Worm (Caenorhabditis elegans) whole organism, L4 larva: ENCODE results near the gene F53H1.4.

Experiments used
- D1046.2 ChIP-seq: fragments of 200-800 bp; sonication (Bioruptor generic); IDR thresholded peaks from 2 replicates; pipeline ENCODE4 v1.3.6; 2022; ENCODE audit warnings: missing genetic modification characterization, missing compliant biosample characterization
- F26F4.8 ChIP-seq: fragments of 200-800 bp; sonication (Bioruptor generic); conservative IDR thresholded peaks from 2 replicates; pipeline ENCODE4 v1.3.6; 2022; ENCODE audit warnings: missing genetic modification characterization, missing compliant biosample characterization
- F44E2.7 ChIP-seq: fragments of 200-800 bp; sonication (Bioruptor generic); IDR thresholded peaks from 2 replicates; pipeline ENCODE4 v2.1.2; 2022; ENCODE audit warnings: missing genetic modification characterization, missing compliant biosample characterization
- F49E8.2 ChIP-seq: sonication (generic microtip); optimal IDR thresholded peaks from 2 replicates; lab custom pipeline; 2016; ENCODE audit warnings: missing compliant biosample characterization, mild to moderate bottlenecking, missing genetic modification characterization, borderline replicate concordance
- R02D3.7 ChIP-seq: fragments of 150-350 bp; sonication (generic microtip); optimal IDR thresholded peaks from 3 replicates; lab custom pipeline; 2014; ENCODE audit warnings: missing biosample characterization, missing genetic modification characterization
- T26A8.4 ChIP-seq: fragments of 200-800 bp; sonication (Bioruptor generic); IDR thresholded peaks from 2 replicates; pipeline ENCODE4 v1.3.6; 2022; ENCODE audit warnings: missing genetic modification characterization, missing compliant biosample characterization
- aha-1 ChIP-seq: fragments of 150-350 bp; peaks from one replicate; lab custom pipeline; 2014; ENCODE audit warnings: missing biosample characterization, missing genetic modification characterization
- arid-1 ChIP-seq: fragments of 200-800 bp; sonication (Bioruptor generic); conservative IDR thresholded peaks from 2 replicates; pipeline ENCODE4 v1.3.6; 2022; ENCODE audit warnings: missing genetic modification reagents, missing genetic modification characterization, missing compliant biosample characterization
- ceh-32 ChIP-seq: sonication (generic microtip); optimal IDR thresholded peaks from 2 replicates; lab custom pipeline; 2016; ENCODE audit warnings: mild to moderate bottlenecking, missing genetic modification characterization, missing compliant biosample characterization; ENCODE audit not compliant: poor library complexity
- ceh-44 ChIP-seq: fragments of 200-800 bp; sonication (Bioruptor generic); IDR thresholded peaks from 2 replicates; pipeline ENCODE4 v1.3.6; 2022; ENCODE audit warnings: missing genetic modification reagents, missing genetic modification characterization, missing compliant biosample characterization
- ces-1 ChIP-seq: fragments of 150-350 bp; sonication (generic microtip); optimal IDR thresholded peaks from 4 replicates; lab custom pipeline; 2014; ENCODE audit warnings: missing biosample characterization, missing genetic modification reagents, missing genetic modification characterization
- daf-16 ChIP-seq, 3 experiments: sonication (generic microtip); optimal IDR thresholded peaks; 2 replicates each; lab custom pipeline; 2016 to 2017; ENCODE audit warnings: missing genetic modification characterization in 3 of 3, missing genetic modification reagents in 3 of 3, mild to moderate bottlenecking in 2 of 3, missing compliant biosample characterization in 2 of 3, missing biosample characterization in 1 of 3, moderate library complexity in 1 of 3
- dmd-6 ChIP-seq: fragments of 200-800 bp; sonication (Bioruptor generic); IDR thresholded peaks from 2 replicates; pipeline ENCODE4 v1.3.6; 2022; ENCODE audit warnings: missing genetic modification reagents, missing genetic modification characterization, missing compliant biosample characterization
- dmd-8 ChIP-seq: fragments of 200-800 bp; sonication (Bioruptor generic); IDR thresholded peaks from 2 replicates; pipeline ENCODE4 v1.3.6; 2022; ENCODE audit warnings: missing genetic modification characterization, missing compliant biosample characterization
- dmd-9 ChIP-seq: fragments of 200-800 bp; sonication (Bioruptor generic); IDR thresholded peaks from 2 replicates; pipeline ENCODE4 v1.3.6; 2022; ENCODE audit warnings: missing genetic modification reagents, missing genetic modification characterization, missing compliant biosample characterization
- dpl-1 ChIP-seq: fragments of 150-350 bp; optimal IDR thresholded peaks from 2 replicates; lab custom pipeline; 2014; ENCODE audit warnings: missing biosample characterization, missing genetic modification reagents, missing genetic modification characterization
- duxl-1 ChIP-seq: sonication (generic microtip); optimal IDR thresholded peaks from 2 replicates; lab custom pipeline; 2016; ENCODE audit warnings: mild to moderate bottlenecking, missing genetic modification characterization, moderate library complexity, missing compliant biosample characterization; ENCODE audit not compliant: poor library complexity
- egl-27 ChIP-seq: sonication (generic microtip); optimal IDR thresholded peaks from 3 replicates; lab custom pipeline; 2017; ENCODE audit warnings: missing biosample characterization, missing genetic modification reagents, missing genetic modification characterization
- egl-43 ChIP-seq: fragments of 200-800 bp; sonication (Bioruptor generic); IDR thresholded peaks from 2 replicates; pipeline ENCODE4 v1.3.6; 2022; ENCODE audit warnings: missing genetic modification reagents, missing genetic modification characterization, missing compliant biosample characterization
- hif-1 ChIP-seq, 2 experiments: sonication (generic microtip); optimal IDR thresholded peaks; 2 replicates each; lab custom pipeline; 2016 to 2017; ENCODE audit warnings: missing compliant biosample characterization in 2 of 2, missing genetic modification characterization in 2 of 2, missing genetic modification reagents in 2 of 2, missing genotype in 2 of 2, mild to moderate bottlenecking in 1 of 2
- jun-1 ChIP-seq: fragments of 150-350 bp; optimal IDR thresholded peaks from 2 replicates; lab custom pipeline; 2014; ENCODE audit warnings: missing biosample characterization, missing genetic modification reagents, missing genetic modification characterization
- lim-7 ChIP-seq: fragments of 200-800 bp; sonication (Bioruptor generic); IDR thresholded peaks from 2 replicates; pipeline ENCODE4 v1.3.6; 2022; ENCODE audit warnings: missing genetic modification characterization, missing compliant biosample characterization
- lin-1 ChIP-seq: fragments of 200-800 bp; sonication (Bioruptor generic); IDR thresholded peaks from 2 replicates; pipeline ENCODE4 v1.3.6; 2022; ENCODE audit warnings: missing genetic modification reagents, missing genetic modification characterization, missing compliant biosample characterization
- lin-13 ChIP-seq: fragments of 150-350 bp; optimal IDR thresholded peaks from 2 replicates; lab custom pipeline; 2014; ENCODE audit warnings: missing biosample characterization, missing genetic modification reagents, missing genetic modification characterization
- lin-15B ChIP-seq: fragments of 150-350 bp; sonication (generic microtip); optimal IDR thresholded peaks from 3 replicates; lab custom pipeline; 2014; ENCODE audit warnings: missing biosample characterization, missing genetic modification characterization
- lin-39 ChIP-seq: fragments of 150-350 bp; optimal IDR thresholded peaks from 2 replicates; lab custom pipeline; 2014; ENCODE audit warnings: missing biosample characterization, missing genetic modification reagents, missing genetic modification characterization
- lir-3 ChIP-seq: sonication (generic microtip); optimal IDR thresholded peaks from 2 replicates; lab custom pipeline; 2016; ENCODE audit warnings: mild to moderate bottlenecking, missing genetic modification characterization, missing compliant biosample characterization
- madf-9 ChIP-seq: fragments of 200-800 bp; sonication (Bioruptor generic); conservative IDR thresholded peaks from 2 replicates; pipeline ENCODE4 v1.3.6; 2022; ENCODE audit warnings: missing genetic modification reagents, missing genetic modification characterization, missing compliant biosample characterization
- mdt-29 ChIP-seq: fragments of 200-800 bp; sonication (Bioruptor generic); IDR thresholded peaks from 2 replicates; pipeline ENCODE4 v1.3.6; 2022; ENCODE audit warnings: missing genetic modification reagents, missing genetic modification characterization, missing compliant biosample characterization
- mep-1 ChIP-seq: fragments of 150-350 bp; sonication (generic microtip); optimal IDR thresholded peaks from 3 replicates; lab custom pipeline; 2014; ENCODE audit warnings: missing biosample characterization, missing genetic modification characterization
- mxl-3 ChIP-seq: fragments of 200-800 bp; sonication (Bioruptor generic); optimal IDR thresholded peaks from 2 replicates; lab custom pipeline; 2018; ENCODE audit warnings: mild to moderate bottlenecking, missing genetic modification characterization, missing compliant biosample characterization
- nhr-102 ChIP-seq: sonication (generic microtip); optimal IDR thresholded peaks from 2 replicates; lab custom pipeline; 2016; ENCODE audit warnings: mild to moderate bottlenecking, missing genetic modification characterization, moderate library complexity, missing compliant biosample characterization
- nhr-11 ChIP-seq: fragments of 150-350 bp; optimal IDR thresholded peaks from 2 replicates; lab custom pipeline; 2014; ENCODE audit warnings: missing biosample characterization, missing genetic modification characterization
- nhr-111 ChIP-seq: fragments of 200-800 bp; sonication (Bioruptor generic); optimal IDR thresholded peaks from 2 replicates; lab custom pipeline; 2018; ENCODE audit warnings: mild to moderate bottlenecking, missing genetic modification characterization, missing compliant biosample characterization
- nhr-6 ChIP-seq: fragments of 150-350 bp; optimal IDR thresholded peaks from 2 replicates; lab custom pipeline; 2014; ENCODE audit warnings: missing biosample characterization, missing genetic modification characterization
- pha-4 ChIP-seq, 2 experiments: fragments of 150-350 bp in 1 of 2; fragments of 200-800 bp in 1 of 2; sonication (Bioruptor generic) in 1 of 2; IDR thresholded peaks in 1 of 2; optimal IDR thresholded peaks in 1 of 2; 2 replicates each; pipeline versions ENCODE4 v1.3.6 to Lab custom; 2014 to 2022; ENCODE audit warnings: missing genetic modification characterization in 2 of 2, missing genetic modification reagents in 2 of 2, missing biosample characterization in 1 of 2, missing compliant biosample characterization in 1 of 2
- php-3 ChIP-seq: fragments of 200-800 bp; sonication (Bioruptor generic); IDR thresholded peaks from 2 replicates; pipeline ENCODE4 v1.3.6; 2022; ENCODE audit warnings: missing genetic modification reagents, missing genetic modification characterization, missing compliant biosample characterization
- pqm-1 ChIP-seq: sonication (generic microtip); optimal IDR thresholded peaks from 2 replicates; lab custom pipeline; 2017; ENCODE audit warnings: missing biosample characterization, missing genetic modification characterization
- saeg-2 ChIP-seq: fragments of 200-800 bp; sonication (Bioruptor generic); IDR thresholded peaks from 2 replicates; pipeline ENCODE4 v1.3.6; 2022; ENCODE audit warnings: missing genetic modification reagents, missing genetic modification characterization, missing compliant biosample characterization
- set-16 ChIP-seq: fragments of 200-800 bp; sonication (Bioruptor generic); IDR thresholded peaks from 2 replicates; pipeline ENCODE4 v1.3.6; 2022; ENCODE audit warnings: missing genetic modification reagents, missing genetic modification characterization, missing compliant biosample characterization
- spr-3 ChIP-seq: fragments of 200-800 bp; sonication (Bioruptor generic); optimal IDR thresholded peaks from 2 replicates; lab custom pipeline; 2018; ENCODE audit warnings: mild to moderate bottlenecking, missing genetic modification characterization, missing compliant biosample characterization
- unc-39 ChIP-seq: sonication (generic microtip); optimal IDR thresholded peaks from 2 replicates; lab custom pipeline; 2017; ENCODE audit warnings: missing biosample characterization, missing genetic modification characterization
- unc-62 ChIP-seq, 3 experiments: fragments of 150-350 bp in 1 of 3; sonication (generic microtip); optimal IDR thresholded peaks in 2 of 3; peaks in 1 of 3; 1 replicate in 1 of 3; 2 replicates in 2 of 3; lab custom pipeline; 2014 to 2017; ENCODE audit warnings: missing biosample characterization in 3 of 3, missing genetic modification characterization in 3 of 3, missing genetic modification reagents in 3 of 3, missing genotype in 1 of 3
- vab-7 ChIP-seq: fragments of 200-800 bp; sonication (Bioruptor generic); IDR thresholded peaks from 2 replicates; pipeline ENCODE4 v1.3.6; 2022; ENCODE audit warnings: missing genetic modification reagents, missing genetic modification characterization, missing compliant biosample characterization
- ztf-11 ChIP-seq: fragments of 150-350 bp; optimal IDR thresholded peaks from 2 replicates; lab custom pipeline; 2014; ENCODE audit warnings: missing biosample characterization, missing genetic modification characterization

Gene F53H1.4

ce11 chrIV:1355147-1355546 lies 45.2 kb downstream of the F53H1.4 start, which contains the start of gene col-104 (continued):
- no peak for TF ChIP-seq jun-1 (tag; lab: Kevin White, UChicago)
- no peak for TF ChIP-seq spr-3 (GFP tag; lab: Kevin White, UChicago)
- TF ChIP-seq ces-1 (GFP tag; lab: Kevin White, UChicago), result no peak

DNA sequence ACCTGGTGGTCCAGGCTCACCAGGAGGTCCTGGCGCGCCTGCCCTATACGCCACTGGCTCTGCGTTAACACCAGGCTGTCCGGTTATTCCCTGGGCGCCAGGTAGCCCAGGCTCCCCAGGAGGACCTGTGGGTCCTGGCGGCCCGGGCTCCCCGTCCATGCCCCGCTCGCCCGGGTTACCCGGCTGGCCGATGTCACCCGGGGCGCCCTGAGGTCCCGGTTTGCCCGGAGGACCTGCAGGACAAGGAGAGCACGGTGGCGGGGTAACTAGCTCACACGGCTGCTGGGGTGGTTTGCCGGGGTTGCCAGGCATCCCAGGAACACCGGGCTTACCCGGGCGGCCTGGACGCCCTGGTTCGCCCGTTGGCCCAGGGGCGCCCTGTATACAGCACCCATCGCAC lies 48.1 kb downstream of the F53H1.4 start:
- no peak for TF ChIP-seq dmd-8 (GFP tag; lab: Robert Waterston, UW)
- no peak for TF ChIP-seq egl-27 (tag; lab: Kevin White, UChicago)
- TF ChIP-seq ceh-44 (GFP tag; lab: Robert Waterston, UW), result peak; percentile 52; the same call in 1 of the 2 replicates
- TF ChIP-seq lin-1 (GFP tag; lab: Robert Waterston, UW), result no peak
- TF ChIP-seq dmd-9 (GFP tag; lab: Robert Waterston, UW), result no peak
- TF ChIP-seq nhr-11 (tag; lab: Kevin White, UChicago), result no peak
- no peak for TF ChIP-seq unc-39
- 0 out of 2 replicates have a peak, but pooled peaks have one; percentile 74 for TF ChIP-seq F44E2.7 (GFP tag; lab: Robert Waterston, UW)
- TF ChIP-seq ceh-32 (tag; lab: Kevin White, UChicago), result no peak
- TF ChIP-seq F26F4.8, result no peak
- no peak for TF ChIP-seq mep-1
- TF ChIP-seq dmd-6, result no peak
- TF ChIP-seq D1046.2, result no peak
- TF ChIP-seq saeg-2, result 0 out of 2 replicates have a peak, but pooled peaks have one; percentile 59
- TF ChIP-seq set-16 (GFP tag; lab: Robert Waterston, UW), result peak; percentile 99
- TF ChIP-seq madf-9 (GFP tag; lab: Robert Waterston, UW), result no peak
- no peak for TF ChIP-seq lin-39 (tag; lab: Kevin White, UChicago)
- no peak for TF ChIP-seq nhr-102 (tag; lab: Kevin White, UChicago)
- TF ChIP-seq hif-1 (tag; optimal IDR thresholded peaks at IDR 0.05; lab: Kevin White, UChicago), result no peak
- TF ChIP-seq mxl-3 (GFP tag; lab: Kevin White, UChicago), result no peak
- TF ChIP-seq egl-43 (GFP tag; lab: Robert Waterston, UW), result peak; percentile 28; the same call in 1 of the 2 replicates
- TF ChIP-seq aha-1, result peak; percentile 4
- TF ChIP-seq arid-1 (GFP tag; lab: Robert Waterston, UW), result no peak
- TF ChIP-seq jun-1 (tag; lab: Kevin White, UChicago), result no peak
- TF ChIP-seq vab-7 (GFP tag; lab: Robert Waterston, UW), result no peak
- no peak for TF ChIP-seq lin-15B (tag; lab: Kevin White, UChicago)
- TF ChIP-seq php-3 (GFP tag; lab: Robert Waterston, UW), result 0 out of 2 replicates have a peak, but pooled peaks have one; percentile 19
- no peak for TF ChIP-seq lir-3 (tag; lab: Kevin White, UChicago)
- peak; percentile 41; the same call in 1 of the 2 replicates for TF ChIP-seq lim-7 (GFP tag; lab: Robert Waterston, UW)
- no peak for TF ChIP-seq pqm-1 (tag; lab: Kevin White, UChicago)
- TF ChIP-seq pha-4 (GFP tag; IDR thresholded peaks at IDR 0.05; lab: Robert Waterston, UW), result peak; percentile 92; the same call in 1 of the 2 replicates
- no peak for TF ChIP-seq pha-4 (tag; optimal IDR thresholded peaks at IDR 0.05; lab: Kevin White, UChicago)
- TF ChIP-seq spr-3 (GFP tag; lab: Kevin White, UChicago), result no peak
- no peak for TF ChIP-seq lin-13 (GFP tag; lab: Kevin White, UChicago)
- no peak for TF ChIP-seq duxl-1 (tag; lab: Kevin White, UChicago)

DNA sequence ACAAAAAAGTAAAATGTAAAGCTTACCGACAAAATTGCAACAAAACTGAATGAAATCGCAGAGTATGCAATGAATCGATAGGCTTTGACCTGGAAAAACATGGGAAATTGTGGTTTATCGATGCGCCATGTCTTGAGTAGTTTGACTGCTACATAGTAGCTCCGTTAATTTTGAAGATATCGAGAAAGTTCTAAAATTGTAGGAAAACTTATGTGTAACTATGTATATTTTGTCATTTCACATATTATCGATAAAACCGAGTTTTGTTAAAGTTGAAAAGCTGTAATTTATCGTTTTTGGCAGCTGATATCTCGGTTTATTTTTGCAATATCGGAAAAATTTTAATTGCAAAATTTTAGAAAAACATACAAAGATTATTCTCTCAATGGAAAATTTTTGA lies 49.2 kb downstream of the F53H1.4 start, which contains the start of gene col-105:
Gene col-105 (minus strand): TSS at position 101 of the 400 bp plus-strand sequence.
- TF ChIP-seq daf-16 (GFP tag; optimal IDR thresholded peaks at IDR 0.05; lab: Kevin White, UChicago), result no peak
- no peak for TF ChIP-seq daf-16 (tag; optimal IDR thresholded peaks at IDR 0.05; lab: Kevin White, UChicago)
- no peak for TF ChIP-seq pha-4 (GFP tag; IDR thresholded peaks at IDR 0.05; lab: Robert Waterston, UW)
- TF ChIP-seq pha-4 (tag; optimal IDR thresholded peaks at IDR 0.05; lab: Kevin White, UChicago), result no peak
- no peak for TF ChIP-seq D1046.2
- no peak for TF ChIP-seq dpl-1 (GFP tag; lab: Kevin White, UChicago)
- TF ChIP-seq dmd-6, result no peak
- TF ChIP-seq R02D3.7 (tag; lab: Kevin White, UChicago), result no peak
- TF ChIP-seq saeg-2, result no peak
- no peak for TF ChIP-seq unc-62 (GFP tag; optimal IDR thresholded peaks at IDR 0.05 in 1 of 2; lab: Kevin White, UChicago)
- no peak for TF ChIP-seq unc-62 (tag; optimal IDR thresholded peaks at IDR 0.05; lab: Kevin White, UChicago)
- TF ChIP-seq dmd-8 (GFP tag; lab: Robert Waterston, UW), result no peak
- TF ChIP-seq mdt-29 (GFP tag; lab: Robert Waterston, UW), result no peak
- no peak for TF ChIP-seq F49E8.2 (tag; lab: Kevin White, UChicago)
- TF ChIP-seq nhr-6 (tag; lab: Kevin White, UChicago), result no peak
- no peak for TF ChIP-seq T26A8.4
- TF ChIP-seq ztf-11 (tag; lab: Kevin White, UChicago), result no peak
- no peak for TF ChIP-seq nhr-111 (GFP tag; lab: Kevin White, UChicago)
- no peak for TF ChIP-seq vab-7 (GFP tag; lab: Robert Waterston, UW)
